Worm (Caenorhabditis elegans): ENCODE results near the gene acr-15.

DNA sequence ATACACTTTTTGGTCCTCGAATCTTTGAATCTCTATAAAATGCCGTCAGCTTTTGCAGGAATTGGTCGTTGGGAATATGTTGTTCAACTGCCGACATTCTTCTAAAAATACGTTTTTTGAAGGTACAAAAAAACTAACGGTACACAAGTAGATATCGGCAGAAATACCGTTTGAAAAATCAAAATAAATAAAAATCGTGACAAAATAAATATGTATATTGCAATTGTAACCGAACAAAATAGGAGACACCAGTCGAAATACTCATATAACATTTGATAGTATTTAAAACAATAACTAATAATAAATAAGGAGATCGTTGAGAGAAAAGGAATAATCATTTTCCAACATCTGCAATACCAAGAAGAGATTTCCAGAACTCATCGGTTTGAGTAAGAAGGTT is 12.6 kb downstream of the acr-15 start, which contains the start of gene F25G6.8:
- no peak for TF ChIP-seq snpc-4 (tag; optimal IDR thresholded peaks at IDR 0.05)
- no peak for TF ChIP-seq nhr-12 (tag; optimal IDR thresholded peaks at IDR 0.05)
- no peak for TF ChIP-seq unc-39 (tag; optimal IDR thresholded peaks at IDR 0.05)
- TF ChIP-seq ceh-82 (tag; optimal IDR thresholded peaks at IDR 0.05) = no peak
- no peak for TF ChIP-seq alr-1 (tag; optimal IDR thresholded peaks at IDR 0.05)
- no peak for TF ChIP-seq lin-11 (tag; optimal IDR thresholded peaks at IDR 0.05)
- no peak for TF ChIP-seq unc-62 (GFP tag; optimal IDR thresholded peaks at IDR 0.05)
